Fruit fly (Drosophila melanogaster) whole organism, adult: ENCODE data around the gene Ucp4A.

Experiments used
- CG12768 ChIP-seq: fragments of 200-800 bp; sonication (Bioruptor generic); optimal IDR thresholded peaks from 2 replicates; lab custom pipeline; 2017; ENCODE audit warnings: missing biosample characterization, missing genetic modification characterization, mild to moderate bottlenecking, moderate library complexity, missing genetic modification reagents
- CG14711 ChIP-seq: fragments of 200-800 bp; sonication (Bioruptor generic); optimal IDR thresholded peaks from 2 replicates; lab custom pipeline; 2018; ENCODE audit warnings: missing biosample characterization, mild to moderate bottlenecking, missing genetic modification characterization, moderate library complexity
- CG7101 ChIP-seq: fragments of 200-800 bp; sonication (Bioruptor generic); optimal IDR thresholded peaks from 2 replicates; lab custom pipeline; 2018; ENCODE audit warnings: missing biosample characterization, mild to moderate bottlenecking, missing genetic modification characterization, moderate library complexity
- bab1 ChIP-seq: fragments of 200-800 bp; sonication (Bioruptor generic); optimal IDR thresholded peaks from 3 replicates; lab custom pipeline; 2019; ENCODE audit warnings: missing biosample characterization, mild to moderate bottlenecking, missing genetic modification characterization, moderate library complexity
- kay ChIP-seq: fragments of 200-800 bp; sonication (Bioruptor generic); peaks from one replicate; lab custom pipeline; 2016; ENCODE audit warnings: missing biosample characterization, missing genetic modification characterization, borderline replicate concordance
- pad ChIP-seq: fragments of 200-800 bp; sonication (Bioruptor generic); optimal IDR thresholded peaks from 3 replicates; lab custom pipeline; 2017; ENCODE audit warnings: missing biosample characterization, missing genetic modification characterization, mild to moderate bottlenecking, moderate library complexity, missing genetic modification reagents
- tj ChIP-seq: fragments of 200-800 bp; sonication (Bioruptor generic); optimal IDR thresholded peaks from 3 replicates; lab custom pipeline; 2017; ENCODE audit warnings: missing biosample characterization, mild to moderate bottlenecking, missing genetic modification characterization, moderate library complexity
- toe ChIP-seq: fragments of 200-800 bp; sonication (Bioruptor generic); optimal IDR thresholded peaks from 2 replicates; lab custom pipeline; 2016; ENCODE audit warnings: missing biosample characterization, missing genetic modification characterization

- TF ChIP-seq pad (GFP tag; lab: Kevin White, UChicago) (no peak), toe (no peak), CG7101 (no peak), kay (GFP tag; lab: Kevin White, UChicago) (no peak), CG12768 (GFP tag; lab: Kevin White, UChicago) (no peak), tj (no peak), bab1 (GFP tag; lab: Kevin White, UChicago) (no peak), CG14711 (tag; lab: Kevin White, UChicago) (no peak)
Observed at dm6 chrX:17857809-17858208, 13.1 kb downstream of the Ucp4A start.
